Worm (Caenorhabditis elegans) whole organism, late embryonic: ENCODE results near the gene Y53F4B.21.

Experiments used
- C38D4.7 ChIP-seq: fragments of 200-800 bp; sonication (Bioruptor generic); optimal IDR thresholded peaks from 2 replicates; lab custom pipeline; 2018; ENCODE audit warnings: mild to moderate bottlenecking, missing genetic modification characterization, moderate library complexity, missing compliant biosample characterization
- F13H6.1 ChIP-seq: sonication (generic microtip); optimal IDR thresholded peaks from 2 replicates; lab custom pipeline; 2016; ENCODE audit warnings: missing genetic modification characterization, missing compliant biosample characterization
- K09A11.1 ChIP-seq: sonication (generic microtip); optimal IDR thresholded peaks from 2 replicates; lab custom pipeline; 2017; ENCODE audit warnings: antibody characterized with exemption, mild to moderate bottlenecking, missing genetic modification characterization, missing compliant biosample characterization; ENCODE audit not compliant: insufficient read depth
- T23F11.4 ChIP-seq: fragments of 200-800 bp; sonication (Bioruptor generic); optimal IDR thresholded peaks from 2 replicates; lab custom pipeline; 2018; ENCODE audit warnings: mild to moderate bottlenecking, missing genetic modification characterization, missing compliant biosample characterization
- Y22D7AL.16 ChIP-seq: sonication (generic microtip); optimal IDR thresholded peaks from 2 replicates; lab custom pipeline; 2016; ENCODE audit warnings: missing genetic modification characterization, missing compliant biosample characterization
- ama-1 ChIP-seq: fragments of 150-350 bp; optimal IDR thresholded peaks from 2 replicates; lab custom pipeline; 2014
- ceh-14 ChIP-seq: sonication (generic microtip); optimal IDR thresholded peaks from 2 replicates; lab custom pipeline; 2016; ENCODE audit warnings: missing genotype, missing genetic modification characterization, missing compliant biosample characterization
- ceh-19 ChIP-seq: fragments of 200-800 bp; sonication (Bioruptor generic); optimal IDR thresholded peaks from 2 replicates; lab custom pipeline; 2018; ENCODE audit warnings: mild to moderate bottlenecking, missing genetic modification characterization, missing compliant biosample characterization
- ceh-2 ChIP-seq: sonication (generic microtip); optimal IDR thresholded peaks from 2 replicates; lab custom pipeline; 2016; ENCODE audit warnings: missing genotype, missing genetic modification characterization, missing compliant biosample characterization
- ceh-22 ChIP-seq: sonication (generic microtip); optimal IDR thresholded peaks from 2 replicates; lab custom pipeline; 2017; ENCODE audit warnings: missing biosample characterization, missing genetic modification characterization
- ceh-24 ChIP-seq: sonication (generic microtip); optimal IDR thresholded peaks from 2 replicates; lab custom pipeline; 2016; ENCODE audit warnings: mild to moderate bottlenecking, missing genetic modification characterization, missing compliant biosample characterization
- ceh-30 ChIP-seq: fragments of 150-350 bp; optimal IDR thresholded peaks from 2 replicates; lab custom pipeline; 2014; ENCODE audit warnings: missing biosample characterization, missing genetic modification characterization
- ceh-31 ChIP-seq: sonication (generic microtip); optimal IDR thresholded peaks from 2 replicates; lab custom pipeline; 2016; ENCODE audit warnings: missing genetic modification characterization, missing compliant biosample characterization
- ceh-48 ChIP-seq: sonication (generic microtip); optimal IDR thresholded peaks from 2 replicates; lab custom pipeline; 2016; ENCODE audit warnings: missing genetic modification characterization, inconsistent platforms, missing compliant biosample characterization
- ceh-6 ChIP-seq: fragments of 200-800 bp; sonication (Bioruptor generic); optimal IDR thresholded peaks from 2 replicates; lab custom pipeline; 2018; ENCODE audit warnings: mild to moderate bottlenecking, missing genetic modification characterization, missing compliant biosample characterization
- ceh-9 ChIP-seq: sonication (generic microtip); optimal IDR thresholded peaks from 2 replicates; lab custom pipeline; 2016; ENCODE audit warnings: mild to moderate bottlenecking, missing genetic modification characterization, inconsistent platforms, missing compliant biosample characterization
- che-1 ChIP-seq: sonication (generic microtip); optimal IDR thresholded peaks from 2 replicates; lab custom pipeline; 2016; ENCODE audit warnings: mild to moderate bottlenecking, missing genetic modification characterization, missing compliant biosample characterization
- dmd-4 ChIP-seq: sonication (generic microtip); optimal IDR thresholded peaks from 2 replicates; lab custom pipeline; 2016; ENCODE audit warnings: borderline replicate concordance, missing genetic modification characterization, missing compliant biosample characterization
- dve-1 ChIP-seq: sonication (generic microtip); optimal IDR thresholded peaks from 2 replicates; lab custom pipeline; 2017; ENCODE audit warnings: antibody characterized with exemption, mild to moderate bottlenecking, missing genetic modification characterization, missing compliant biosample characterization
- elt-4 ChIP-seq: sonication (generic microtip); optimal IDR thresholded peaks from 2 replicates; lab custom pipeline; 2016; ENCODE audit warnings: missing genetic modification characterization, missing compliant biosample characterization
- eyg-1 ChIP-seq: sonication (generic microtip); optimal IDR thresholded peaks from 2 replicates; lab custom pipeline; 2016; ENCODE audit warnings: missing genotype, missing genetic modification characterization, missing compliant biosample characterization
- fkh-6 ChIP-seq: sonication (generic microtip); optimal IDR thresholded peaks from 2 replicates; lab custom pipeline; 2016; ENCODE audit warnings: missing genetic modification characterization, missing compliant biosample characterization
- hlh-15 ChIP-seq: sonication (generic microtip); optimal IDR thresholded peaks from 2 replicates; lab custom pipeline; 2016; ENCODE audit warnings: missing genetic modification characterization, missing compliant biosample characterization
- hlh-30 ChIP-seq: sonication (generic microtip); optimal IDR thresholded peaks from 2 replicates; lab custom pipeline; 2017; ENCODE audit warnings: antibody characterized with exemption, missing genetic modification characterization, missing compliant biosample characterization; ENCODE audit not compliant: insufficient read depth
- hlh-8 ChIP-seq: sonication (generic microtip); optimal IDR thresholded peaks from 2 replicates; lab custom pipeline; 2016; ENCODE audit warnings: missing genotype, missing genetic modification characterization, missing compliant biosample characterization
- mec-3 ChIP-seq: sonication (generic microtip); optimal IDR thresholded peaks from 2 replicates; lab custom pipeline; 2016; ENCODE audit warnings: borderline replicate concordance, missing genetic modification characterization, missing compliant biosample characterization
- nhr-11 ChIP-seq: fragments of 150-350 bp; optimal IDR thresholded peaks from 2 replicates; lab custom pipeline; 2014; ENCODE audit warnings: missing biosample characterization, missing genetic modification characterization
- nhr-232 ChIP-seq: sonication (generic microtip); optimal IDR thresholded peaks from 2 replicates; lab custom pipeline; 2016; ENCODE audit warnings: missing genetic modification characterization, missing compliant biosample characterization
- npax-4 ChIP-seq: sonication (generic microtip); optimal IDR thresholded peaks from 2 replicates; lab custom pipeline; 2016; ENCODE audit warnings: missing genetic modification characterization, missing compliant biosample characterization
- odd-2 ChIP-seq: sonication (generic microtip); optimal IDR thresholded peaks from 2 replicates; lab custom pipeline; 2017; ENCODE audit warnings: antibody characterized with exemption, mild to moderate bottlenecking, missing genetic modification characterization, missing compliant biosample characterization
- pag-3 ChIP-seq: sonication (generic microtip); optimal IDR thresholded peaks from 2 replicates; lab custom pipeline; 2016; ENCODE audit warnings: missing compliant biosample characterization, missing genetic modification characterization, borderline replicate concordance
- pax-1 ChIP-seq: fragments of 150-350 bp; optimal IDR thresholded peaks from 2 replicates; lab custom pipeline; 2014; ENCODE audit warnings: missing biosample characterization, missing genetic modification characterization
- pha-2 ChIP-seq: sonication (generic microtip); optimal IDR thresholded peaks from 2 replicates; lab custom pipeline; 2017; ENCODE audit warnings: mild to moderate bottlenecking, missing genetic modification characterization, missing compliant biosample characterization
- pha-4 ChIP-seq: fragments of 150-350 bp; optimal IDR thresholded peaks from 2 replicates; lab custom pipeline; 2018; ENCODE audit warnings: missing biosample characterization, missing genetic modification reagents, missing genetic modification characterization
- ref-2 ChIP-seq: sonication (generic microtip); optimal IDR thresholded peaks from 2 replicates; lab custom pipeline; 2016; ENCODE audit warnings: missing genetic modification characterization, missing compliant biosample characterization
- sdc-2 ChIP-seq: sonication (generic microtip); optimal IDR thresholded peaks from 2 replicates; lab custom pipeline; 2016; ENCODE audit warnings: missing genotype, missing genetic modification characterization, missing compliant biosample characterization
- sox-4 ChIP-seq: sonication (generic microtip); optimal IDR thresholded peaks from 2 replicates; lab custom pipeline; 2017; ENCODE audit warnings: mild to moderate bottlenecking, missing genetic modification characterization, inconsistent platforms, missing compliant biosample characterization
- tbx-7 ChIP-seq: sonication (generic microtip); optimal IDR thresholded peaks from 2 replicates; lab custom pipeline; 2016; ENCODE audit warnings: missing genotype, missing genetic modification characterization, missing compliant biosample characterization
- unc-3 ChIP-seq, 2 experiments: fragments of 200-800 bp in 1 of 2; sonication (Bioruptor generic) in 1 of 2; sonication (generic microtip) in 1 of 2; conservative IDR thresholded peaks in 1 of 2; optimal IDR thresholded peaks in 1 of 2; 2 replicates each; pipeline versions ENCODE4 v1.3.6 to Lab custom; 2016 to 2022; ENCODE audit warnings: missing compliant biosample characterization in 2 of 2, missing genetic modification characterization in 2 of 2, missing genetic modification reagents in 1 of 2
- unc-42 ChIP-seq: sonication (generic microtip); optimal IDR thresholded peaks from 2 replicates; lab custom pipeline; 2016; ENCODE audit warnings: missing genotype, missing genetic modification characterization, missing compliant biosample characterization
- unc-55 ChIP-seq: sonication (generic microtip); optimal IDR thresholded peaks from 2 replicates; lab custom pipeline; 2017; ENCODE audit warnings: missing biosample characterization, missing genetic modification reagents, missing genetic modification characterization
- zip-5 ChIP-seq: sonication (generic microtip); optimal IDR thresholded peaks from 2 replicates; lab custom pipeline; 2016; ENCODE audit warnings: missing genetic modification characterization, missing compliant biosample characterization

The Y53F4B.21 gene

ce11 chrII:15089086-15089895, 689 bp upstream of the Y53F4B.21 start (continued):
- peak; percentile 56 for TF ChIP-seq fkh-6
- no peak for TF ChIP-seq npax-4 (tag; lab: Kevin White, UChicago)
- no peak for TF ChIP-seq elt-4
- no peak for TF ChIP-seq unc-3 (GFP tag; conservative IDR thresholded peaks at IDR 0.05; lab: Robert Waterston, UW)
- TF ChIP-seq unc-3 (tag; optimal IDR thresholded peaks at IDR 0.05; lab: Kevin White, UChicago) = no peak
- TF ChIP-seq eyg-1 (tag; lab: Kevin White, UChicago) = no peak
- no peak for TF ChIP-seq ceh-9 (tag; lab: Kevin White, UChicago)
- TF ChIP-seq F13H6.1 (tag; lab: Kevin White, UChicago) = no peak
- TF ChIP-seq unc-55 (GFP tag; lab: Kevin White, UChicago) = no peak
- no peak for TF ChIP-seq C38D4.7 (GFP tag; lab: Kevin White, UChicago)
- peak; percentile 62 for TF ChIP-seq mec-3 (tag; lab: Kevin White, UChicago)
- no peak for TF ChIP-seq pha-2 (tag; lab: Kevin White, UChicago)
- TF ChIP-seq unc-42 (tag; lab: Kevin White, UChicago) = peak; percentile 52
- TF ChIP-seq ceh-19 (GFP tag; lab: Kevin White, UChicago) = no peak
- TF ChIP-seq hlh-30 = no peak
- TF ChIP-seq zip-5 (tag; lab: Kevin White, UChicago) = peak; percentile 73
- no peak for TF ChIP-seq ama-1
- peak; percentile 91 for TF ChIP-seq ceh-31
- no peak for TF ChIP-seq nhr-232 (tag; lab: Kevin White, UChicago)
- TF ChIP-seq ceh-14 (tag; lab: Kevin White, UChicago) = peak; percentile 10
- no peak for TF ChIP-seq odd-2 (tag; lab: Kevin White, UChicago)
- no peak for TF ChIP-seq pax-1 (tag; lab: Kevin White, UChicago)
- no peak for TF ChIP-seq dve-1 (tag; lab: Kevin White, UChicago)
- no peak for TF ChIP-seq hlh-15 (tag; lab: Kevin White, UChicago)
- TF ChIP-seq ceh-30 (tag; lab: Kevin White, UChicago) = no peak
- TF ChIP-seq dmd-4 (tag; lab: Kevin White, UChicago) = no peak
- TF ChIP-seq ceh-6 (GFP tag; lab: Kevin White, UChicago) = no peak
- TF ChIP-seq pha-4 = no peak
- TF ChIP-seq ref-2 (tag; lab: Kevin White, UChicago) = peak; percentile 62
- peak; percentile 85 for TF ChIP-seq ceh-2 (tag; lab: Kevin White, UChicago)
- TF ChIP-seq ceh-48 (tag; lab: Kevin White, UChicago) = no peak
- no peak for TF ChIP-seq che-1 (tag; lab: Kevin White, UChicago)
- no peak for TF ChIP-seq ceh-24 (tag; lab: Kevin White, UChicago)
- no peak for TF ChIP-seq sox-4 (tag; lab: Kevin White, UChicago)
- peak; percentile 84 for TF ChIP-seq tbx-7
- no peak for TF ChIP-seq T23F11.4 (GFP tag; lab: Kevin White, UChicago)
- no peak for TF ChIP-seq Y22D7AL.16 (tag; lab: Kevin White, UChicago)
- no peak for TF ChIP-seq K09A11.1 (tag; lab: Kevin White, UChicago)
- peak; percentile 56 for TF ChIP-seq sdc-2 (tag; lab: Kevin White, UChicago)
- no peak for TF ChIP-seq nhr-11 (tag; lab: Kevin White, UChicago)
- TF ChIP-seq hlh-8 (tag; lab: Kevin White, UChicago) = peak; percentile 58
- no peak for TF ChIP-seq pag-3
- no peak for TF ChIP-seq ceh-22 (tag; lab: Kevin White, UChicago)
